Fruit fly (Drosophila melanogaster) whole organism, embryonic: ENCODE measurements around the gene peb.

Source experiments
- B-H1 ChIP-seq: fragments of 200-800 bp; sonication (Bioruptor generic); IDR thresholded peaks from 3 replicates; pipeline ENCODE4 v1.3.6; 2022; ENCODE audit warnings: missing biosample characterization, missing genetic modification characterization
- BEAF-32 ChIP-seq: fragments of 200-800 bp; sonication (Bioruptor generic); optimal IDR thresholded peaks from 3 replicates; lab custom pipeline; 2017; ENCODE audit warnings: missing biosample characterization, missing genetic modification characterization, mild to moderate bottlenecking, moderate library complexity, missing genetic modification reagents
- Blimp-1 ChIP-seq: fragments of 200-800 bp; sonication (Bioruptor generic); optimal IDR thresholded peaks from 3 replicates; lab custom pipeline; 2018; ENCODE audit warnings: missing biosample characterization, missing genetic modification characterization, mild to moderate bottlenecking, moderate library complexity, missing genetic modification reagents
- BtbVII ChIP-seq: fragments of 200-800 bp; sonication (Bioruptor generic); optimal IDR thresholded peaks from 3 replicates; lab custom pipeline; 2017; ENCODE audit warnings: missing biosample characterization, mild to moderate bottlenecking, missing genetic modification characterization
- Bteb2 ChIP-seq: fragments of 200-800 bp; sonication (Bioruptor generic); optimal IDR thresholded peaks from 2 replicates; lab custom pipeline; 2016; ENCODE audit warnings: missing biosample characterization, missing genetic modification characterization
- CG10209 ChIP-seq: fragments of 200-800 bp; sonication (Bioruptor generic); optimal IDR thresholded peaks from 3 replicates; lab custom pipeline; 2017; ENCODE audit warnings: missing biosample characterization, mild to moderate bottlenecking, missing genetic modification characterization, missing genetic modification reagents
- CG10543 ChIP-seq: fragments of 200-800 bp; sonication (Bioruptor generic); optimal IDR thresholded peaks from 3 replicates; lab custom pipeline; 2017; ENCODE audit warnings: missing biosample characterization, mild to moderate bottlenecking, missing genetic modification characterization, moderate library complexity
- CG11560 ChIP-seq: fragments of 200-800 bp; sonication (Bioruptor generic); IDR thresholded peaks from 3 replicates; pipeline ENCODE4 v1.3.6; 2022; ENCODE audit warnings: missing biosample characterization, missing genetic modification characterization
- CG12744 ChIP-seq: fragments of 200-800 bp; sonication (Bioruptor generic); optimal IDR thresholded peaks from 2 replicates; lab custom pipeline; 2016; ENCODE audit warnings: missing biosample characterization, missing genetic modification characterization
- CG13424 ChIP-seq: fragments of 200-800 bp; sonication (Bioruptor generic); optimal IDR thresholded peaks from 2 replicates; lab custom pipeline; 2019; ENCODE audit warnings: missing biosample characterization, mild to moderate bottlenecking, missing genetic modification characterization, moderate library complexity
- CG14014 ChIP-seq: fragments of 200-800 bp; sonication (Bioruptor generic); IDR thresholded peaks from 2 replicates; pipeline ENCODE4 v1.3.6; 2022; ENCODE audit warnings: missing biosample characterization, missing genetic modification characterization
- CG1603 ChIP-seq: fragments of 200-800 bp; sonication (Bioruptor generic); optimal IDR thresholded peaks from 2 replicates; lab custom pipeline; 2019; ENCODE audit warnings: missing biosample characterization, mild to moderate bottlenecking, missing genetic modification characterization, moderate library complexity
- CG17568 ChIP-seq: fragments of 200-800 bp; sonication (Bioruptor generic); optimal IDR thresholded peaks from 2 replicates; lab custom pipeline; 2018; ENCODE audit warnings: missing biosample characterization, mild to moderate bottlenecking, missing genetic modification characterization, moderate library complexity
- CG18619 ChIP-seq: fragments of 200-800 bp; sonication (Bioruptor generic); optimal IDR thresholded peaks from 3 replicates; lab custom pipeline; 2017; ENCODE audit warnings: missing biosample characterization, mild to moderate bottlenecking, missing genetic modification characterization
- CG18764 ChIP-seq: fragments of 200-800 bp; sonication (Bioruptor generic); optimal IDR thresholded peaks from 3 replicates; lab custom pipeline; 2016; ENCODE audit warnings: missing biosample characterization, missing genetic modification characterization
- CG2875 ChIP-seq: fragments of 200-800 bp; sonication (Bioruptor generic); optimal IDR thresholded peaks from 2 replicates; lab custom pipeline; 2017; ENCODE audit warnings: missing biosample characterization, mild to moderate bottlenecking, missing genetic modification characterization, missing genetic modification reagents
- CG2889 ChIP-seq: fragments of 200-800 bp; sonication (Bioruptor generic); IDR thresholded peaks from 3 replicates; pipeline ENCODE4 v1.3.6; 2022; ENCODE audit warnings: missing biosample characterization, missing genetic modification characterization
- CG31388 ChIP-seq: fragments of 200-800 bp; sonication (Bioruptor generic); optimal IDR thresholded peaks from 2 replicates; lab custom pipeline; 2016; ENCODE audit warnings: missing biosample characterization, missing genetic modification characterization
- CG32772 ChIP-seq: fragments of 200-800 bp; sonication (Bioruptor generic); IDR thresholded peaks from 2 replicates; pipeline ENCODE4 v1.3.6; 2022; ENCODE audit warnings: missing biosample characterization, missing genetic modification characterization
- CG4707 ChIP-seq: fragments of 200-800 bp; sonication (Bioruptor generic); optimal IDR thresholded peaks from 2 replicates; lab custom pipeline; 2018; ENCODE audit warnings: missing biosample characterization, mild to moderate bottlenecking, missing genetic modification characterization, moderate library complexity
- CG4854 ChIP-seq: fragments of 200-800 bp; sonication (Bioruptor generic); optimal IDR thresholded peaks from 2 replicates; lab custom pipeline; 2016; ENCODE audit warnings: missing biosample characterization, missing genetic modification characterization, inconsistent platforms
- CG7357 ChIP-seq: fragments of 200-800 bp; sonication (Bioruptor generic); IDR thresholded peaks from 3 replicates; pipeline ENCODE4 v1.3.6; 2022; ENCODE audit warnings: missing biosample characterization, missing genetic modification characterization
- CG7987 ChIP-seq: fragments of 200-800 bp; sonication (Bioruptor generic); optimal IDR thresholded peaks from 2 replicates; lab custom pipeline; 2018; ENCODE audit warnings: missing biosample characterization, mild to moderate bottlenecking, missing genetic modification characterization, moderate library complexity
- CG8089 ChIP-seq: fragments of 200-800 bp; sonication (Bioruptor generic); optimal IDR thresholded peaks from 3 replicates; lab custom pipeline; 2016; ENCODE audit warnings: missing biosample characterization, missing genetic modification characterization
- CG9876 ChIP-seq: fragments of 200-800 bp; sonication (Bioruptor generic); optimal IDR thresholded peaks from 2 replicates; lab custom pipeline; 2016; ENCODE audit warnings: missing biosample characterization, missing genetic modification characterization
- Lpt ChIP-seq: fragments of >200 bp; optimal IDR thresholded peaks from 2 replicates; lab custom pipeline; 2018; ENCODE audit warnings: missing biosample characterization, missing genetic modification characterization
- Neu2 ChIP-seq: fragments of 200-800 bp; sonication (Bioruptor generic); optimal IDR thresholded peaks from 3 replicates; lab custom pipeline; 2016; ENCODE audit warnings: missing biosample characterization, missing genetic modification characterization, borderline replicate concordance
- PHDP ChIP-seq: fragments of 200-800 bp; sonication (Bioruptor generic); optimal IDR thresholded peaks from 3 replicates; lab custom pipeline; 2018; ENCODE audit warnings: missing biosample characterization, mild to moderate bottlenecking, missing genetic modification characterization, moderate library complexity
- Ptx1 ChIP-seq: fragments of 200-800 bp; sonication (Bioruptor generic); IDR thresholded peaks from 2 replicates; pipeline ENCODE4 v1.3.6; 2022; ENCODE audit warnings: missing biosample characterization, missing genetic modification characterization
- Sox100B ChIP-seq: fragments of 200-800 bp; sonication (Bioruptor generic); optimal IDR thresholded peaks from 3 replicates; lab custom pipeline; 2018; ENCODE audit warnings: missing biosample characterization, mild to moderate bottlenecking, missing genetic modification characterization
- Sry-β ChIP-seq: fragments of 200-800 bp; sonication (Bioruptor generic); optimal IDR thresholded peaks from 2 replicates; lab custom pipeline; 2018; ENCODE audit warnings: missing biosample characterization, mild to moderate bottlenecking, missing genetic modification characterization, moderate library complexity
- Stat92E ChIP-seq, 3 experiments: fragments of >200 bp in 2 of 3; fragments of 200-800 bp in 1 of 3; sonication (Bioruptor generic) in 1 of 3; optimal IDR thresholded peaks; 2 replicates each; lab custom pipeline; 2017 to 2019; ENCODE audit warnings: missing biosample characterization in 3 of 3, missing genetic modification characterization in 3 of 3, mild to moderate bottlenecking in 1 of 3, moderate library complexity in 1 of 3
- Taf1 ChIP-seq: fragments of 200-800 bp; sonication (Bioruptor generic); IDR thresholded peaks from 2 replicates; pipeline ENCODE4 v1.3.6; 2022; ENCODE audit warnings: missing biosample characterization, missing genetic modification characterization
- abd-A ChIP-seq: fragments of 200-800 bp; sonication (Bioruptor generic); optimal IDR thresholded peaks from 3 replicates; lab custom pipeline; 2019; ENCODE audit warnings: missing biosample characterization, mild to moderate bottlenecking, missing genetic modification characterization, moderate library complexity
- ac ChIP-seq: fragments of 200-800 bp; sonication (Bioruptor generic); optimal IDR thresholded peaks from 3 replicates; lab custom pipeline; 2017; ENCODE audit warnings: missing biosample characterization, mild to moderate bottlenecking, missing genetic modification characterization
- ase ChIP-seq: fragments of 200-800 bp; sonication (Bioruptor generic); IDR thresholded peaks from 3 replicates; pipeline ENCODE4 v1.3.6; 2022; ENCODE audit warnings: missing biosample characterization, missing genetic modification characterization
- bowl ChIP-seq: fragments of 200-800 bp; sonication (Bioruptor generic); IDR thresholded peaks from 2 replicates; pipeline ENCODE4 v1.3.6; 2022; ENCODE audit warnings: missing biosample characterization, missing genetic modification characterization
- cg ChIP-seq: fragments of 200-800 bp; sonication (Bioruptor generic); optimal IDR thresholded peaks from 3 replicates; lab custom pipeline; 2019; ENCODE audit warnings: missing biosample characterization, mild to moderate bottlenecking, missing genetic modification characterization, moderate library complexity
- dimm ChIP-seq: fragments of 200-800 bp; sonication (Bioruptor generic); IDR thresholded peaks from 2 replicates; pipeline ENCODE4 v1.3.6; 2022; ENCODE audit warnings: missing biosample characterization, missing genetic modification characterization
- dmrt11E ChIP-seq: fragments of 200-800 bp; sonication (Bioruptor generic); optimal IDR thresholded peaks from 3 replicates; lab custom pipeline; 2018; ENCODE audit warnings: missing biosample characterization, mild to moderate bottlenecking, missing genetic modification characterization, moderate library complexity
- fd64A ChIP-seq: fragments of 200-800 bp; sonication (Bioruptor generic); optimal IDR thresholded peaks from 3 replicates; lab custom pipeline; 2018; ENCODE audit warnings: missing biosample characterization, mild to moderate bottlenecking, missing genetic modification characterization
- hbn ChIP-seq: fragments of 200-800 bp; sonication (Bioruptor generic); IDR thresholded peaks from 2 replicates; pipeline ENCODE4 v1.3.6; 2022; ENCODE audit warnings: missing biosample characterization, missing genetic modification characterization; ENCODE audit not compliant: partially characterized antibody
- ind ChIP-seq: fragments of 200-800 bp; sonication (Bioruptor generic); optimal IDR thresholded peaks from 3 replicates; lab custom pipeline; 2016; ENCODE audit warnings: missing biosample characterization, missing genetic modification characterization
- lola ChIP-seq, 3 experiments: fragments of >200 bp in 2 of 3; fragments of 200-800 bp in 1 of 3; sonication (Bioruptor generic) in 1 of 3; optimal IDR thresholded peaks; 2 replicates each; lab custom pipeline; 2017 to 2019; ENCODE audit warnings: missing biosample characterization in 3 of 3, missing genetic modification characterization in 3 of 3, mild to moderate bottlenecking in 1 of 3, moderate library complexity in 1 of 3
- pfk ChIP-seq: fragments of 200-800 bp; sonication (Bioruptor generic); optimal IDR thresholded peaks from 2 replicates; lab custom pipeline; 2018; ENCODE audit warnings: missing biosample characterization, mild to moderate bottlenecking, missing genetic modification characterization, moderate library complexity
- run ChIP-seq: fragments of 200-800 bp; sonication (Bioruptor generic); optimal IDR thresholded peaks from 3 replicates; lab custom pipeline; 2018; ENCODE audit warnings: missing biosample characterization, mild to moderate bottlenecking, missing genetic modification characterization
- slou ChIP-seq: fragments of 200-800 bp; sonication (Bioruptor generic); optimal IDR thresholded peaks from 3 replicates; lab custom pipeline; 2016; ENCODE audit warnings: missing biosample characterization, missing genetic modification characterization
- slp2 ChIP-seq: fragments of 200-800 bp; sonication (Bioruptor generic); optimal IDR thresholded peaks from 2 replicates; lab custom pipeline; 2016; ENCODE audit warnings: missing biosample characterization, missing genetic modification characterization
- sna ChIP-seq: fragments of 200-800 bp; sonication (Bioruptor generic); IDR thresholded peaks from 2 replicates; pipeline ENCODE4 v1.3.6; 2022; ENCODE audit warnings: missing biosample characterization, missing genetic modification characterization; ENCODE audit not compliant: partially characterized antibody
- sob ChIP-seq: fragments of 200-800 bp; sonication (Bioruptor generic); IDR thresholded peaks from 2 replicates; pipeline ENCODE4 v1.3.6; 2022; ENCODE audit warnings: missing biosample characterization, missing genetic modification characterization
- vnd ChIP-seq: fragments of 200-800 bp; sonication (Bioruptor generic); IDR thresholded peaks from 3 replicates; pipeline ENCODE4 v1.3.6; 2022; ENCODE audit warnings: missing biosample characterization, missing genetic modification characterization; ENCODE audit not compliant: partially characterized antibody

Gene peb

DNA sequence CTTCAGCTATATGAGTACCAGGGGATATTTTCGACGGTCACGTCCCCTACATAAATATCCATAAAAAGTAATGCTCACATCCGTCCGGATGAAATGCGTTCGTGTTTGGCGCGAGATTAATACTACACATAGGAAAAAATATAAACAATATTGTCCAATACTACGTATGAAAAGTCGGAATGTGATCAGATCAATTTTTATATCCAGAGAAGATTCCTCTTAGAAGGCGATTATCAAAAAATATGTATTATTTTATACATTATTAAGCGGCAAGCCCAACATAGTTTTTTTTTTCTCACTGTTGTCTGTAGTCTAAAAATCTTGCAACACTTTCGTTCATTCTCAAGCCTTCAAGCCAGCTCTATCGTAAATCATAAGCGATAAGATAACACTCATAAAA lies 43.4 kb upstream of the peb start (continued):
- no peak for TF ChIP-seq ind (GFP tag; lab: Kevin White, UChicago)
- TF ChIP-seq Neu2 = no peak
- TF ChIP-seq CG18764 (GFP tag; lab: Kevin White, UChicago) = no peak
- TF ChIP-seq CG32772 (GFP tag; lab: Robert Waterston, UW) = 0 out of 2 replicates have a peak, but pooled peaks have one; percentile 23
- TF ChIP-seq CG10209 (GFP tag; lab: Kevin White, UChicago) = no peak
- TF ChIP-seq PHDP (tag; lab: Kevin White, UChicago) = no peak
- TF ChIP-seq CG4707 (GFP tag; lab: Kevin White, UChicago) = no peak
- no peak for TF ChIP-seq sna (GFP tag; lab: Robert Waterston, UW)
- TF ChIP-seq CG8089 (GFP tag; lab: Kevin White, UChicago) = no peak
- TF ChIP-seq abd-A (tag; lab: Kevin White, UChicago) = no peak
- no peak for TF ChIP-seq Stat92E (GFP tag; optimal IDR thresholded peaks at IDR 0.05; lab: Kevin White, UChicago)
- TF ChIP-seq CG7357 (GFP tag; lab: Robert Waterston, UW) = no peak
- TF ChIP-seq CG9876 (GFP tag; lab: Kevin White, UChicago) = no peak
- no peak for TF ChIP-seq BEAF-32
- TF ChIP-seq CG4854 = no peak
- TF ChIP-seq sob (GFP tag; lab: Robert Waterston, UW) = no peak
- no peak for TF ChIP-seq dimm (GFP tag; lab: Robert Waterston, UW)
- peak; percentile 48 for TF ChIP-seq Ptx1 (GFP tag; lab: Robert Waterston, UW)
- no peak for TF ChIP-seq Lpt (GFP tag; lab: Kevin White, UChicago)
- TF ChIP-seq bowl (GFP tag; lab: Robert Waterston, UW) = no peak
- no peak for TF ChIP-seq CG7987 (GFP tag; lab: Kevin White, UChicago)
- TF ChIP-seq ac (GFP tag; lab: Kevin White, UChicago) = no peak
- no peak for TF ChIP-seq ase
- no peak for TF ChIP-seq slou
- TF ChIP-seq CG2889 = no peak
- TF ChIP-seq CG17568 (GFP tag; lab: Kevin White, UChicago) = no peak
- no peak for TF ChIP-seq slp2 (GFP tag; lab: Kevin White, UChicago)
- TF ChIP-seq CG18619 (GFP tag; lab: Kevin White, UChicago) = no peak
- TF ChIP-seq CG2875 (GFP tag; lab: Kevin White, UChicago) = no peak
- peak; percentile 25 for TF ChIP-seq CG13424 (tag; lab: Kevin White, UChicago)
- no peak for TF ChIP-seq CG1603 (tag; lab: Kevin White, UChicago)
- TF ChIP-seq Bteb2 = no peak
- peak; percentile 42 for TF ChIP-seq Blimp-1
- TF ChIP-seq CG14014 (GFP tag; lab: Robert Waterston, UW) = no peak
- TF ChIP-seq fd64A (GFP tag; lab: Kevin White, UChicago) = no peak
- no peak for TF ChIP-seq BtbVII (GFP tag; lab: Kevin White, UChicago)
- no peak for TF ChIP-seq B-H1 (GFP tag; lab: Robert Waterston, UW)
- no peak for TF ChIP-seq vnd (GFP tag; lab: Robert Waterston, UW)
- no peak for TF ChIP-seq Sry-β (GFP tag; lab: Kevin White, UChicago)
- TF ChIP-seq CG11560 (tag; lab: Robert Waterston, UW) = no peak
- peak; percentile 72 for TF ChIP-seq dmrt11E (tag; lab: Kevin White, UChicago)
- TF ChIP-seq hbn (GFP tag; lab: Robert Waterston, UW) = no peak
- no peak for TF ChIP-seq CG10543 (GFP tag; lab: Kevin White, UChicago)
- no peak for TF ChIP-seq cg (GFP tag; lab: Kevin White, UChicago)
- TF ChIP-seq Taf1 (GFP tag; lab: Robert Waterston, UW) = no peak
- no peak for TF ChIP-seq run (tag; lab: Kevin White, UChicago)
- no peak for TF ChIP-seq CG12744
- no peak for TF ChIP-seq Sox100B (GFP tag; lab: Kevin White, UChicago)
- no peak for TF ChIP-seq CG31388 (GFP tag; lab: Kevin White, UChicago)
- TF ChIP-seq pfk (GFP tag; lab: Kevin White, UChicago) = no peak
- peak in 1 of 3 experiments; percentile 47 for TF ChIP-seq lola (GFP tag; optimal IDR thresholded peaks at IDR 0.05; lab: Kevin White, UChicago)
